Fruit fly (Drosophila melanogaster) Kc167 (cell line): ENCODE measurements around the gene numb.

Source experiments
- Myc ChIP-seq: fragments of >200 bp; optimal IDR thresholded peaks from 2 replicates; lab custom pipeline; 2017; ENCODE audit warnings: missing external identifiers
- Sin3A ChIP-seq: fragments of >200 bp; optimal IDR thresholded peaks from 2 replicates; lab custom pipeline; 2018; ENCODE audit warnings: missing external identifiers
- h ChIP-seq: fragments of >200 bp; optimal IDR thresholded peaks from 3 replicates; lab custom pipeline; 2018; ENCODE audit warnings: missing external identifiers
- psq ChIP-seq: fragments of >200 bp; optimal IDR thresholded peaks from 2 replicates; lab custom pipeline; 2017; ENCODE audit warnings: missing external identifiers

dm6 chr2L:9436504-9436903, 765 bp upstream of the numb start, which contains the start of gene RpS28-like:
- TF ChIP-seq h (lab: Kevin White, UChicago) (no peak), psq (lab: Kevin White, UChicago) (no peak), Myc (lab: Kevin White, UChicago) (no peak), Sin3A (lab: Kevin White, UChicago) (no peak)
